Worm (Caenorhabditis elegans) whole organism, early embryonic: Measurements from ENCODE around the gene T01D1.8.

Experiments
- B0310.2 ChIP-seq: sonication (generic microtip); optimal IDR thresholded peaks from 2 replicates; lab custom pipeline; 2016; ENCODE audit warnings: mild to moderate bottlenecking, missing genetic modification characterization, missing compliant biosample characterization
- ama-1 ChIP-seq: fragments of 150-350 bp; optimal IDR thresholded peaks from 2 replicates; lab custom pipeline; 2014
- ceh-13 ChIP-seq: fragments of 200-800 bp; sonication (Bioruptor generic); optimal IDR thresholded peaks from 2 replicates; lab custom pipeline; 2018; ENCODE audit warnings: mild to moderate bottlenecking, missing genetic modification characterization, missing compliant biosample characterization
- ceh-36 ChIP-seq: sonication (generic microtip); optimal IDR thresholded peaks from 2 replicates; lab custom pipeline; 2016; ENCODE audit warnings: missing genetic modification characterization, inconsistent platforms, missing compliant biosample characterization
- ets-7 ChIP-seq: sonication (generic microtip); optimal IDR thresholded peaks from 2 replicates; lab custom pipeline; 2016; ENCODE audit warnings: missing genotype, missing genetic modification characterization, missing compliant biosample characterization
- hmg-4 ChIP-seq: fragments of 200-800 bp; sonication (Bioruptor generic); optimal IDR thresholded peaks from 2 replicates; lab custom pipeline; 2018; ENCODE audit warnings: mild to moderate bottlenecking, missing genetic modification characterization, missing compliant biosample characterization

- TF ChIP-seq hmg-4 (no peak), ceh-13 (no peak), B0310.2 (tag; lab: Kevin White, UChicago) (no peak), ceh-36 (tag; lab: Kevin White, UChicago) (no peak), ama-1 (lab: Kevin White, UChicago) (no peak), ets-7 (no peak)
These were observed 2.4 kb downstream of the T01D1.8 start, which contains the start of gene T01D1.5 for ce11 chrII:188967-189366.
